Worm (Caenorhabditis elegans): ENCODE results near the gene ndx-2.

Gene ndx-2

ce11 chrV:2683497-2683896 is 18.7 kb upstream of the ndx-2 start:
- TF ChIP-seq him-1 (tag; optimal IDR thresholded peaks at IDR 0.05): no peak
- TF ChIP-seq dao-5 (tag; optimal IDR thresholded peaks at IDR 0.05): no peak
- TF ChIP-seq W03F9.2 (tag; optimal IDR thresholded peaks at IDR 0.05): no peak

DNA sequence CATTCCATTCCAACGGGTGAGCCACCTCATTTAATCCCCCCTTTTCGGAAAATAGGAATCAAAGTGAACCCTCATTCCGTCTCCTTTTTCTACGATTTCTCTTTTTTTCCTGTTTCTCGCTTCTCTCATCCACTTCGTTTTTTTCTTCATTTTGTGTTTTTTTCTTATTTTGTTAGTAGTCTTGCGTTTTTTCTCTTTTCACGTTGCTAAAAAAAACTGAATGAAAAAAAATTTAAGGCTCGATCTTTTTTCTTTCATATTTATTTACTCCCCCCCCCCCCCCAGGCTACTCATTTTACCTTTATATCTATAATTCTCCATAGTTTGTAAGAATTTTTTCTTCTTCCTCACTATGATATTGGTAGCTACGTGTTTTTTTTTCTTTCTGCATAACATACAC is 12.8 kb upstream of the ndx-2 start:
- TF ChIP-seq W03F9.2 (tag; optimal IDR thresholded peaks at IDR 0.05): no peak
- TF ChIP-seq him-1 (tag; optimal IDR thresholded peaks at IDR 0.05): no peak
- TF ChIP-seq dao-5 (tag; optimal IDR thresholded peaks at IDR 0.05): no peak

DNA sequence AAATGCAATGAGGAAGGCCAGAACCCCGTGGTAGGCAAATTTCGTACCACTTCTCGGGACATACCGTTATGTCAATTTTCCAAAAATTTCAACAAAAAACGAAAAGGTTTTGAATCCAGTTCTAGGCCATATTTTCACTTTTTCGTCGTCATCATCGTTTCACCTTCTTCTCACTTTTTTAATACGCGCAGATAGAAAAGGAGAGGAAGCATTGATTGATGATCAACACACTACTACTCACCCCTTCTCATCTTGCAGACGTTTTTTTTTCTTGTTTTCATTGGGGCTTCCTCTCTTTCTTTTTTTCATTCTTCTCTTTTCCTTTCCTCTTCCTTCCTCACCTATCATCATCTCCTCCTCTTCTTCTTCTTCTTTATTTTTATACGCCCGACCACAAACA is 10.9 kb upstream of the ndx-2 start:
- TF ChIP-seq W03F9.2 (tag; optimal IDR thresholded peaks at IDR 0.05) (no peak), dao-5 (tag; optimal IDR thresholded peaks at IDR 0.05) (no peak), him-1 (tag; optimal IDR thresholded peaks at IDR 0.05) (no peak)

DNA sequence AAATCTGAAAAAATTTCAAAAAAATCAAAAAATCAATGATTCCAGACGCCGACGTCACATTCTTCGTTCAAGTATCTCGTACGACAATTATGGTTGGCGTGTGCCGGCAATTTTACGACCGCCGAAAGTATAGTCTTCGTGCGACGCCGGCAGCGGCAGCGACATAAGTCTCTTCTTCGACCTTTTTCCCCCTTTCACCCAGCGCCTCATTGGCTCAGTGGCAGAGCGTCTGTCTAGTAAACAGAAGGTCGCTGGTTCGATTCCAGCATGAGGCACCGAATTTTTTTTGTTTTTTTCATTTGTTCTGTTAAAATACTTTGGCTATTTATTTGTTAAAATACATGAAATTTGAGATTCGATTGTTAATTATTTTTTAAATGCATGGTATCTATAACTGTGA is 9.0 kb upstream of the ndx-2 start:
- TF ChIP-seq dao-5 (tag; optimal IDR thresholded peaks at IDR 0.05): no peak

- TF ChIP-seq W03F9.2 (tag; optimal IDR thresholded peaks at IDR 0.05): peak; percentile 81
- TF ChIP-seq him-1 (tag; optimal IDR thresholded peaks at IDR 0.05): no peak
Observed at ce11 chrV:2672603-2673002, 7.8 kb upstream of the ndx-2 start, which contains the start of gene W02G9.3. Gene W02G9.3, plus strand, starts transcription at chrV:2672986.

DNA sequence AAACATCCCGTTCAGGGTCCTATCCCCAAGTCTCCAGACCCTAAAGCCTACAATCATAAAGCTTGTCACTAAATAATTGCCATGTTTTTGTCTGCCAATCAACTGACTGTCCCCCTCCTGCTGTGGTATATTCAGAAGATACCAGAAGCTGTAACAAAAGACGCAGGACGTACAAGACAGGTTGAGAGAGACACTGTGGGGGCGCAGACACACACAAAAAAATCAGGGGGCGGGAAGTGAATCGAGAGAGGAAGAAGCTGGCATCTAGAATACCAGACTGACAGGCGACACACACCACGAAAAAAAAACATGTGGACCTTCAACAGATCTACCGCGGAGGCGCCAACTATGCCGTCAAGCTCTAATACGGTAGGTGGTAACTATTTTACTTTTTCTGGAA is 6.4 kb upstream of the ndx-2 start, which contains the start of gene kel-8:
Gene kel-8 (plus strand): TSS at position 301 of the 400 bp plus-strand sequence.
- no peak for TF ChIP-seq dao-5 (tag; optimal IDR thresholded peaks at IDR 0.05)
- no peak for TF ChIP-seq W03F9.2 (tag; optimal IDR thresholded peaks at IDR 0.05)
- no peak for TF ChIP-seq him-1 (tag; optimal IDR thresholded peaks at IDR 0.05)

- TF ChIP-seq dao-5 (tag; optimal IDR thresholded peaks at IDR 0.05) (no peak), him-1 (tag; optimal IDR thresholded peaks at IDR 0.05) (no peak), W03F9.2 (tag; optimal IDR thresholded peaks at IDR 0.05) (no peak)
Observed at ce11 chrV:2666600-2666999, 1.8 kb upstream of the ndx-2 start, which contains the start of gene W02G9.4. Gene W02G9.4, plus strand, starts transcription at chrV:2666900.

DNA sequence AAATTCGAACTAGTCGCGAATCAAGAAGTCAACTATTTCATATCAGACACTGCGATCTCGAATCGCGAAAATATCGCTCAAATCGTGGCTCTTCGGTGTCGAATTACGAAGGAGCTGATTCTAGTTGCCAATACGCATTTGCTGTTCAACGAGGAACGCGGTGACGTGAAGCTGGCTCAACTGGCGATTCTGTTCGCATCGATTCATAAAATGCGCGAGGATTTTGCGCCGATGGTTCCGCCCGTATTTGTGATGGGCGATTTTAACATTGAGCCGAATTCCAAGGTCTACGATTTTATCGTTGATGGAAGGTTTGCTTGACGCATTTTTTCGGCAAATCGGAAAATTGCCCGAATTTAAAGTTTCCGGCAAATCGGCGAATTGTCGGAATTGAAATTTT is 4.3 kb downstream of the ndx-2 start:
- TF ChIP-seq dao-5 (tag; optimal IDR thresholded peaks at IDR 0.05) (no peak), him-1 (tag; optimal IDR thresholded peaks at IDR 0.05) (no peak), W03F9.2 (tag; optimal IDR thresholded peaks at IDR 0.05) (no peak)

DNA sequence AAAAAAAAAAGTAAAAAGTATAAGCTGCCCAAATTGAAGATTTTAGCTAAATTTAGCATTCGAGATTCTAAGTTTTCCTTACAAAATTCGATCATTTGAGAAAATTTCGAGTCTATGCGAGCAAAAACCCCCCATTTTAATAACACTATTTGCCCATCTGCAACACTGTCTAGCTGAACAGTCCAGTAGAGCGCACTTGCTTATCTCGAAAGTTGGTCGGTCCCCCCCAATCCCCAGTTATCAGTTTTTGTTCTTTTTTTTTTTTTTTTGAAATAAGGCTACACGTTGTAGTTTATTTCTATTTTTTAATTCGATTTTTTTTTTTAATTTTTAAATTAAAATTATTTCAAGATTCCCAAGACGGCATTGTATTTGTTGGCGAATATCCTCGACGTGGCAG is 7.1 kb downstream of the ndx-2 start:
- TF ChIP-seq him-1 (tag; optimal IDR thresholded peaks at IDR 0.05) (no peak), dao-5 (tag; optimal IDR thresholded peaks at IDR 0.05) (no peak), W03F9.2 (tag; optimal IDR thresholded peaks at IDR 0.05) (peak; percentile 2)

DNA sequence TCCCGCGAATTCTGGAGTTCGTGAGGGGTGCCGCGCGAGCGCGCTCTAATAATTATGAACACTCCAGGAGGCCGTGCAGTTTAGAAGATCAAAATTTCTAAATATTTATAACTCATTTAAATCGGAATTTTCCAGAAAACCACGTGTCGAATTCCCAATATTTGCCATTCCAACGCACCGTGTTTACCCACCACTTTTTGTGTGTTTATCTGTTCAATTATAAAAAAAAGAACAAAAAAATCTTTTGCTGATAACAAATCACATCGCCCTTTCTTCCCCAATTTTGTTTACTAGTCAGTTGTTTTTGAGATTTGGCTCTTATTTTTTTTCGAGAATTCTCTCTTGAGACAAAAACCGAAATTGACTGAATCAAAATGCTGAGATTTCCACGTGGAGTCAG is 8.6 kb downstream of the ndx-2 start:
- TF ChIP-seq dao-5 (tag; optimal IDR thresholded peaks at IDR 0.05) (no peak), him-1 (tag; optimal IDR thresholded peaks at IDR 0.05) (no peak), W03F9.2 (tag; optimal IDR thresholded peaks at IDR 0.05) (no peak)

DNA sequence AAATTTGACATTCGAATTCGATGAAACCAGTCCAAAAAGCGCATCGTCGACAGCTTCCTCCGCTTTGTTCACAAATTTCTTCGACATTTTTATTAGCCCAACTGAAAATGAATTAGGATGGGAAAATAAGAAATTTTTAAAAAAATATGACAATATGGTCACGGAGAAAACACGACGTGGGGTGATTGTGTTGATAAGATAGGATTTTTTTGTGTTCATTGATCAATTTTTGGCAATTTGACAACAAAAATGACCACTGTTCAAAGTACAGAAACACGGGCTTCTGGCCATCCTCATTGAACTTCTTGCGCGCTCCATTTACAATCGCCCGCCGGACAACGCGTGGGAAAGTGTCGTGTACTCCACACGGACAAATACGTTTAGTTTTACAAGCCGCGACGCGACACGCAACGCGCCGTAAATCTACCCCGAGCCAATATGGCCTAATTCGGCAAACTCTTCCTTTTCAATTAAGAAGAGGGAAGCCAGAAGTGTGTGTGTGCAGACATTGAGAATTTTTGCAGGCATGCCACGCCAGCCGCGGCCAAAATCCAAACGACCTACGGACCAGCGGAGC is 12.2 kb downstream of the ndx-2 start, which contains the start of the genes W02H5.8 and angl-1:
Gene W02H5.8 (minus strand): TSS at position 101 of the 577 bp plus-strand sequence.
Gene angl-1 (plus strand): TSS at position 527 of the 577 bp plus-strand sequence.
- no peak for TF ChIP-seq dao-5 (tag; optimal IDR thresholded peaks at IDR 0.05)
- TF ChIP-seq W03F9.2 (tag; optimal IDR thresholded peaks at IDR 0.05): no peak

ce11 chrV:2650980-2651379 is 13.8 kb downstream of the ndx-2 start:
- TF ChIP-seq dao-5 (tag; optimal IDR thresholded peaks at IDR 0.05) (no peak), him-1 (tag; optimal IDR thresholded peaks at IDR 0.05) (no peak), W03F9.2 (tag; optimal IDR thresholded peaks at IDR 0.05) (no peak)

- TF ChIP-seq W03F9.2 (tag; optimal IDR thresholded peaks at IDR 0.05): no peak
- TF ChIP-seq him-1 (tag; optimal IDR thresholded peaks at IDR 0.05): no peak
- no peak for TF ChIP-seq dao-5 (tag; optimal IDR thresholded peaks at IDR 0.05)
Observed at ce11 chrV:2647222-2647796, 17.5 kb downstream of the ndx-2 start.

DNA sequence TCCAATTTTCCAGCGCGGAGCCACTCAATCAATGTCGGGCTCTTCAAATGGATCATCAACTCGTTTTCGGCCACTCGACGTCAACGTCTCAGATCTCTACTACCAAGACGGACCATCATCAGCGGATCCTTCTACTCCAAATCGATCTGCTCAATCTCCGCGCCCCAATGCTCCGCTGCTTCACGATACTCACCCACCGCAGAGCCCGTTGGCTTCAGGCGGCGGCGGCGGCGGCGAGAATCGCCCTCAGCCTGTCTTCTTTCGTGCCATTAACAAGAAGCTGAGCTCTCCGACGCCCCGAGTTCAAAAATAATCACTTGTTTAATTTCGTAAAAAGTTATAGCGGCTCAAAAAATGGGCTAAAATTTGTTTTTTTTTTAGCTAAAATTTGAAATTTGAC is 18.7 kb downstream of the ndx-2 start:
- no peak for TF ChIP-seq dao-5 (tag; optimal IDR thresholded peaks at IDR 0.05)
- TF ChIP-seq him-1 (tag; optimal IDR thresholded peaks at IDR 0.05): no peak
- no peak for TF ChIP-seq W03F9.2 (tag; optimal IDR thresholded peaks at IDR 0.05)

DNA sequence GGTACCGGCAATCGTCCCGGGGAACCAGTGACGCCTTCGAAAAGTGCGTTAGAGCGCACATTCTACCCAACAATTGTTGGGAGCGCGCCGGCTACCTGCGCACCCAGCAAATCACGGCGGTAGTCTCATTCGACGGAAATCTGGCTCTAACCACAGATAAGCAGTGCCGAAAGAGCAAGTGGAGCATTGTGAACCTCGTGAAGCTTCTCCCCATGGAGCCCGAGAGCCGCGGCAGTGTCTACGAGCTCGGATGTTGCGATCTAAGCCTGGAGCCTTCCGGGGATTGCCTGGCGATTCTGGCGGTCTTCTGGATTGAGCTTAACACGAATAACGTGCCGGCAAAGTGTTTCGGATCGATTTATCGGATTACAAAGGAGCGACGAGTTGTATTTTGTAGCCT is 25.3 kb downstream of the ndx-2 start:
- TF ChIP-seq dao-5 (tag; optimal IDR thresholded peaks at IDR 0.05) (no peak), him-1 (tag; optimal IDR thresholded peaks at IDR 0.05) (no peak), W03F9.2 (tag; optimal IDR thresholded peaks at IDR 0.05) (no peak)
